Fruit fly (Drosophila melanogaster) ovary, adult (tissue): Measurements from ENCODE around the gene slp2.

Source experiments
- CG17801 ChIP-seq: fragments of 200-800 bp; optimal IDR thresholded peaks from 2 replicates; lab custom pipeline; 2019; ENCODE audit warnings: missing biosample characterization, mild to moderate bottlenecking, missing genetic modification characterization, moderate library complexity; ENCODE audit not compliant: partially characterized antibody

slp2 gene

dm6 chr2L:3818903-3819302 lies 17.7 kb upstream of the slp2 start:
- TF ChIP-seq CG17801: no peak

dm6 chr2L:3822462-3823065 lies 14.1 kb upstream of the slp2 start:
- TF ChIP-seq CG17801: no peak

- TF ChIP-seq CG17801: no peak
Observed at dm6 chr2L:3823835-3824234, 12.8 kb upstream of the slp2 start.

DNA sequence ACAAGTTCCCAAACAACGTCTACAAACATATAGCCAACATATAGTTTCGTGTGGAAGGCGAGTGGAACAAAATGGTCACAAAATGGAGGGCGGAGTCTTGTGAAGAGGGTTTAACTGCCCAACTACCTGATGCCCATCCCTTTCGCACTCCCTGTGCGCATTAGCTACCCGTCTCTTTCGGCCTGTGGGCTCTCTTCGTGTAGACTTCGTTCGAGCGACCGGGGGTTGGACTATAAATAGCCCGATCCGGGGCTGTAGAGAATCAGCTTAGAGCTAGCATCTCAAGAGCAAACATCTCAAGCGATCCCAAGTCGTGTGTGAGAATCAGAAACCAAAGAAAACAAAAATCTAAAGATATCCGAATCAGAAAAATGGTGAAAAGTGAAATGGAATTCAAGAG lies 11.2 kb upstream of the slp2 start, which contains the start of gene slp1:
Gene slp1 (plus strand): TSS at position 263 of the 400 bp plus-strand sequence.
- TF ChIP-seq CG17801: no peak

- no peak for TF ChIP-seq CG17801
Observed at dm6 chr2L:3827406-3828133, 9.1 kb upstream of the slp2 start.

dm6 chr2L:3829220-3829619 lies 7.4 kb upstream of the slp2 start:
- no peak for TF ChIP-seq CG17801

DNA sequence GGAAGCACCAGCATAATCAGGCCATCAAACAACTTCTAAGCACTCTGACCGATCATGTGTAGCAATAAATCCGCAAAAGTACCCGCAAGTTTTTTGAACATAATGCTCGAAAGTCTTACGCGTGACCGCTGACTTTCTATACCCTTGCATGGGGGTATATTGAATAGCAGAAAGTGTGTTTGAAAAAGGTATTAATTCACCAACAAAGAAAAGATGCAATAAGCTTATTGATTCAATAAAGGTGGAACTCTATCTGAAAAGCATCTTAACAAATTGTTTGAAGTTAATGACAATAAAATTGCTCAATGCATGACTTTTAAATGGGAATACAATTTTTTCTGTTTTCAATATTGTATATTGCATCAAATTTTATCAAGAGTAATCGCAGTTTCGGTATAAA lies 4.9 kb upstream of the slp2 start:
- TF ChIP-seq CG17801: no peak

DNA sequence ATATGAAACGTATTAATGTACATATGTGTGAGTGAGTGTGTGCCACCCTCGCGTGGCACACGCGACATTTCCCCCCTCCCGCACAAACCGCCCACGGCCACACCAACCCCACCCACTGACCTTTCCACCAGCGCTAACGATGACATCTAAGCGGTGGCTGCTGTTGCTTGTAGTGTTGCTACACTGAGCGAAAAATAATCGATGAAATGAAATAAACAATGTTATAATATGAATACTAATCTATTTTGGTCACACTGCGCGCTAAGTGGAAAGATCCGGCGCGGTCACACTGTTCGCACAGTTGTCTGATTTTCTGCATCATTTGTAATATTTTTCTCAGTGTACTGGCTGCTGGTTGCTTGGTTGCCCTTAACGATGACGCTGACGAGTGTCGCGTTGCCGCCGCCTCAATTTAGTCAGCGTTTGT lies 4.4 kb upstream of the slp2 start:
- no peak for TF ChIP-seq CG17801

dm6 chr2L:3833924-3834323 lies 2.7 kb upstream of the slp2 start:
- TF ChIP-seq CG17801: no peak

DNA sequence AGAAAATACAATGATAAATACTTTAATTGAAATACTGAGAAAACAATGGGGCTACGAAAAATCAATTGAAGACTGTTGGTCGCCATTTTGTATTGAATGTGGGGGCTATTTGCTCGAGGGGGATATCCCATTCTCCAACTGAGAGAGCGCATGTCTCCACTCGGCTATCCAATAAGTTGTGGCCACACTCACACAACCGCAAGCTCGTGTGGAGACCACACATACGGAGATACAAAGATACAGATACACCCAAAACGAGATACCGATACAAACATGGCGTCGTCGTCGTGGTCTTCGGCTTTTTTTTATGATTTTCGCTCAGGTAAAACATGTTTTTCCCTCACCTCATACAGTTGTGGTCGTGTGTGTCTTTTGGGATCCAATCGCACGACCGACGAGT lies 1.4 kb upstream of the slp2 start:
- no peak for TF ChIP-seq CG17801

dm6 chr2L:3840975-3841374 lies 4.3 kb downstream of the slp2 start:
- no peak for TF ChIP-seq CG17801

DNA sequence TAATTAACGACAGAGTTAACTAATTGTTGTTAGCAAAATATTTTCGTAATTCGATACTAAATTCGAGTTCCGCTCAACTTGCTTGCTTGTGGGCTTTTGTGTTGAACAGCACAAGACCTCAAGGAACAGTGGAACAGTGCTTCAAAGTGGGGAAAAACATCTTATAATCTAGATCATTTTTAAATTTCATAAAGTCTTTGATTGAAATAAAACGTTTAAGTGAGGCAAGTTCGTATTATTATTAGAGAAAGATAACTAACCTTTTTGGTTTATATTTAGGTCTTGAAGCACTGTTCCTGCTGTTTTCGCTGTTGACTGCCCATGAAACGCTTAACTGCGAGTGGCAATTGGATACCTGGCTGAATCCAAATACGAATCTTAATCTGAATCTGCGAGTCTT lies 7.5 kb downstream of the slp2 start:
- TF ChIP-seq CG17801: no peak

DNA sequence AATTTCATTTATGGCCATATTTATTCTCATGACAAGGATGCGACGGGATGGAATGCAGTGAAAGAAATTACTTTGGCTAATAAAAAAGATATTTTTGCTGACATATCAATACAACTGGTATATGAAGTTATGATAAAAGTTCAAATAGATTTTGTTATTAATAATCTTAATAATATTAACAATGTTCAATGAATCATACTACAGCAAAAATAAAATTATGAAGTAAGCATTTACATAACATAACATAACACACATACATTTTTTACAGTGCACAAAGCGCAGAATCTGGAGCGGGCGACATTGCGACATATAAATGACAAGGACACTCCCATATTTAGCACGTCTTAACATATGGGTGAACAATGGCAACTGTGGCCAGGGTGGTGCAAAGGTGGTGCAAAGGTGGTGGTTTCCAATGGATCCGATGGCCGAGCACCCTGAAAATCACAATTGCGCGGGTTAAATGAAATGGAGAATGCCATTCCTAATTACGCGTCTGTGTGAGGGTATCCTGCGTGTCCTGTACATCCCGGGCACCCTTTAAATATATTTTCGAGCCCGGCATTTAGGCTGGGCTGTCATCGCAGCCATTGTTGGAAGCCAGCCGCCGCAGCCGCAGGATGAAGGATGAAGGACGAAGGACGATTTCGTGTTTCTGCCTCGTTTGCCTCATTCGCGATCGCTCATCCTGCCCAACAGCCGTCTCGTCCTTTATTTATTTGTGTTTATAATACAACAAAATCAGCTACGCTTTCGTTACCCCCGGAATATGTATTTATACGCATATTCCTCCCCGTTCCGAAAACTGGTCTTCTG lies 8.5 kb downstream of the slp2 start:
- TF ChIP-seq CG17801: no peak

- TF ChIP-seq CG17801: no peak
Observed at dm6 chr2L:3846520-3846919, 9.9 kb downstream of the slp2 start.

dm6 chr2L:3847908-3848307 lies 11.3 kb downstream of the slp2 start:
- no peak for TF ChIP-seq CG17801

DNA sequence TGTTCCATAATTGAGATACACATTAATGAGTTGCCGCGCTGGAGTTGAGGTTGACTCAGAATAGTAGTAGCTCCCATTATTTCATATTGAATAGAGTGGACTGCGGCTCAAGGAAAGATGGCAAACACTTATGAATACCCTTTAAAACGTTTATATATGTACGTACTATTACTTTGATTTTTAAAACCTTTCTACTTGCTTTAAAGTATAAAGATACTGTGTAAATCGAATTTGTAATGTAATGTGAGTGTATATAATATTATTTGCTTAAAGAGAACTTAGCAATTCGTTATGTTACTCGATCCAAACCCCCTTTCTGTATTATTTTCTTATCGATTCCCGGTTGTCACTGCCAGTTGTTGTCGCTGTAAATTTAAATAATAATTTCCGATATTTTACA lies 14.7 kb downstream of the slp2 start:
- TF ChIP-seq CG17801: no peak

dm6 chr2L:3852120-3852519 lies 15.5 kb downstream of the slp2 start:
- no peak for TF ChIP-seq CG17801
